Worm (Caenorhabditis elegans) whole organism, late embryonic: ENCODE results near the gene sti-1.
"Not testable (repeated sequence)": the region's sequence is repeated elsewhere in the genome, so short reads cannot be mapped to it uniquely, and the experiment has no call there.

Experiments
- C08G9.2 ChIP-seq: sonication (generic microtip); optimal IDR thresholded peaks from 2 replicates; lab custom pipeline; 2016; ENCODE audit warnings: mild to moderate bottlenecking, missing genetic modification characterization, moderate library complexity, missing compliant biosample characterization
- K02D7.2 ChIP-seq: sonication (generic microtip); optimal IDR thresholded peaks from 2 replicates; lab custom pipeline; 2017; ENCODE audit warnings: mild to moderate bottlenecking, missing genetic modification characterization, missing compliant biosample characterization
- K09A11.1 ChIP-seq: sonication (generic microtip); optimal IDR thresholded peaks from 2 replicates; lab custom pipeline; 2017; ENCODE audit warnings: antibody characterized with exemption, mild to moderate bottlenecking, missing genetic modification characterization, missing compliant biosample characterization; ENCODE audit not compliant: insufficient read depth
- Y22D7AL.16 ChIP-seq: sonication (generic microtip); optimal IDR thresholded peaks from 2 replicates; lab custom pipeline; 2016; ENCODE audit warnings: missing genetic modification characterization, missing compliant biosample characterization
- ceh-14 ChIP-seq: sonication (generic microtip); optimal IDR thresholded peaks from 2 replicates; lab custom pipeline; 2016; ENCODE audit warnings: missing genotype, missing genetic modification characterization, missing compliant biosample characterization
- ceh-19 ChIP-seq: fragments of 200-800 bp; sonication (Bioruptor generic); optimal IDR thresholded peaks from 2 replicates; lab custom pipeline; 2018; ENCODE audit warnings: mild to moderate bottlenecking, missing genetic modification characterization, missing compliant biosample characterization
- ceh-2 ChIP-seq: sonication (generic microtip); optimal IDR thresholded peaks from 2 replicates; lab custom pipeline; 2016; ENCODE audit warnings: missing genotype, missing genetic modification characterization, missing compliant biosample characterization
- ceh-24 ChIP-seq: sonication (generic microtip); optimal IDR thresholded peaks from 2 replicates; lab custom pipeline; 2016; ENCODE audit warnings: mild to moderate bottlenecking, missing genetic modification characterization, missing compliant biosample characterization
- ceh-30 ChIP-seq: fragments of 150-350 bp; optimal IDR thresholded peaks from 2 replicates; lab custom pipeline; 2014; ENCODE audit warnings: missing biosample characterization, missing genetic modification characterization
- che-1 ChIP-seq: sonication (generic microtip); optimal IDR thresholded peaks from 2 replicates; lab custom pipeline; 2016; ENCODE audit warnings: mild to moderate bottlenecking, missing genetic modification characterization, missing compliant biosample characterization
- elt-2 ChIP-seq: sonication (generic microtip); optimal IDR thresholded peaks from 2 replicates; lab custom pipeline; 2016; ENCODE audit warnings: missing genetic modification reagents, missing genetic modification characterization, missing compliant biosample characterization
- ets-4 ChIP-seq: sonication (generic microtip); optimal IDR thresholded peaks from 2 replicates; lab custom pipeline; 2016; ENCODE audit warnings: missing genetic modification characterization, missing compliant biosample characterization
- fax-1 ChIP-seq: sonication (generic microtip); optimal IDR thresholded peaks from 2 replicates; lab custom pipeline; 2016; ENCODE audit warnings: missing genotype, missing genetic modification characterization, missing compliant biosample characterization
- fkh-10 ChIP-seq: fragments of 150-350 bp; optimal IDR thresholded peaks from 2 replicates; lab custom pipeline; 2014; ENCODE audit warnings: missing biosample characterization, missing genetic modification reagents, missing genetic modification characterization
- fkh-6 ChIP-seq: sonication (generic microtip); optimal IDR thresholded peaks from 2 replicates; lab custom pipeline; 2016; ENCODE audit warnings: missing genetic modification characterization, missing compliant biosample characterization
- gmeb-2 ChIP-seq: sonication (generic microtip); optimal IDR thresholded peaks from 2 replicates; lab custom pipeline; 2016; ENCODE audit warnings: missing genetic modification characterization, inconsistent platforms, missing compliant biosample characterization
- hlh-13 ChIP-seq: fragments of 200-800 bp; sonication (Bioruptor generic); optimal IDR thresholded peaks from 2 replicates; lab custom pipeline; 2018; ENCODE audit warnings: mild to moderate bottlenecking, missing genetic modification characterization, missing compliant biosample characterization
- hlh-15 ChIP-seq: sonication (generic microtip); optimal IDR thresholded peaks from 2 replicates; lab custom pipeline; 2016; ENCODE audit warnings: missing genetic modification characterization, missing compliant biosample characterization
- hlh-30 ChIP-seq: sonication (generic microtip); optimal IDR thresholded peaks from 2 replicates; lab custom pipeline; 2017; ENCODE audit warnings: antibody characterized with exemption, missing genetic modification characterization, missing compliant biosample characterization; ENCODE audit not compliant: insufficient read depth
- hlh-8 ChIP-seq: sonication (generic microtip); optimal IDR thresholded peaks from 2 replicates; lab custom pipeline; 2016; ENCODE audit warnings: missing genotype, missing genetic modification characterization, missing compliant biosample characterization
- lin-11 ChIP-seq: fragments of 200-800 bp; sonication (Bioruptor generic); optimal IDR thresholded peaks from 2 replicates; lab custom pipeline; 2018; ENCODE audit warnings: mild to moderate bottlenecking, missing genetic modification characterization, missing compliant biosample characterization
- pag-3 ChIP-seq: sonication (generic microtip); optimal IDR thresholded peaks from 2 replicates; lab custom pipeline; 2016; ENCODE audit warnings: missing compliant biosample characterization, missing genetic modification characterization, borderline replicate concordance
- pat-9 ChIP-seq: fragments of 200-800 bp; sonication (Bioruptor generic); optimal IDR thresholded peaks from 2 replicates; lab custom pipeline; 2018; ENCODE audit warnings: mild to moderate bottlenecking, missing genetic modification characterization, moderate library complexity, missing compliant biosample characterization
- pha-2 ChIP-seq: sonication (generic microtip); optimal IDR thresholded peaks from 2 replicates; lab custom pipeline; 2017; ENCODE audit warnings: mild to moderate bottlenecking, missing genetic modification characterization, missing compliant biosample characterization
- pha-4 ChIP-seq: fragments of 150-350 bp; optimal IDR thresholded peaks from 2 replicates; lab custom pipeline; 2018; ENCODE audit warnings: missing biosample characterization, missing genetic modification reagents, missing genetic modification characterization
- pqm-1 ChIP-seq: sonication (generic microtip); optimal IDR thresholded peaks from 2 replicates; lab custom pipeline; 2016; ENCODE audit warnings: missing genetic modification characterization, missing compliant biosample characterization
- sdc-2 ChIP-seq: sonication (generic microtip); optimal IDR thresholded peaks from 2 replicates; lab custom pipeline; 2016; ENCODE audit warnings: missing genotype, missing genetic modification characterization, missing compliant biosample characterization
- sox-2 ChIP-seq: fragments of 200-800 bp; sonication (Bioruptor generic); IDR thresholded peaks from 2 replicates; pipeline ENCODE4 v1.3.6; 2022; ENCODE audit warnings: missing genetic modification reagents, missing genetic modification characterization, missing compliant biosample characterization
- tbx-2 ChIP-seq: sonication (generic microtip); optimal IDR thresholded peaks from 2 replicates; lab custom pipeline; 2016; ENCODE audit warnings: missing genetic modification characterization, missing compliant biosample characterization
- ttx-3 ChIP-seq: sonication (generic microtip); optimal IDR thresholded peaks from 2 replicates; lab custom pipeline; 2016; ENCODE audit warnings: missing genetic modification reagents, missing genetic modification characterization, missing compliant biosample characterization
- unc-3 ChIP-seq, 2 experiments: fragments of 200-800 bp in 1 of 2; sonication (Bioruptor generic) in 1 of 2; sonication (generic microtip) in 1 of 2; conservative IDR thresholded peaks in 1 of 2; optimal IDR thresholded peaks in 1 of 2; 2 replicates each; pipeline versions ENCODE4 v1.3.6 to Lab custom; 2016 to 2022; ENCODE audit warnings: missing compliant biosample characterization in 2 of 2, missing genetic modification characterization in 2 of 2, missing genetic modification reagents in 1 of 2
- unc-42 ChIP-seq: sonication (generic microtip); optimal IDR thresholded peaks from 2 replicates; lab custom pipeline; 2016; ENCODE audit warnings: missing genotype, missing genetic modification characterization, missing compliant biosample characterization
- unc-86 ChIP-seq: sonication (generic microtip); optimal IDR thresholded peaks from 2 replicates; lab custom pipeline; 2016; ENCODE audit warnings: missing genetic modification characterization, missing compliant biosample characterization

The sti-1 gene

ce11 chrV:814716-815115 is 41.4 kb downstream of the sti-1 start, which contains the start of gene R13D11.3:
Gene R13D11.3 (plus strand): TSS chrV:815016.
- TF ChIP-seq ets-4 (tag; lab: Kevin White, UChicago) (no peak), hlh-13 (GFP tag; lab: Kevin White, UChicago) (no peak), pqm-1 (no peak), hlh-15 (tag; lab: Kevin White, UChicago) (no peak), ttx-3 (tag; lab: Kevin White, UChicago) (no peak), ceh-2 (no peak), che-1 (tag; lab: Kevin White, UChicago) (no peak), unc-3 (GFP tag; conservative IDR thresholded peaks at IDR 0.05; lab: Robert Waterston, UW) (no peak), unc-3 (tag; optimal IDR thresholded peaks at IDR 0.05; lab: Kevin White, UChicago) (no peak), fkh-10 (GFP tag; lab: Kevin White, UChicago) (no peak), unc-42 (no peak), gmeb-2 (tag; lab: Kevin White, UChicago) (no peak), lin-11 (no peak), ceh-19 (GFP tag; lab: Kevin White, UChicago) (no peak), unc-86 (tag; lab: Kevin White, UChicago) (no peak), hlh-8 (no peak), pha-4 (tag; lab: Kevin White, UChicago) (no peak), pha-2 (no peak), hlh-30 (tag; lab: Kevin White, UChicago) (no peak), ceh-14 (tag; lab: Kevin White, UChicago) (no peak), K09A11.1 (tag; lab: Kevin White, UChicago) (no peak)

- TF ChIP-seq lin-11 (no peak), Y22D7AL.16 (tag; lab: Kevin White, UChicago) (no peak), ceh-19 (GFP tag; lab: Kevin White, UChicago) (no peak), sox-2 (GFP tag; lab: Robert Waterston, UW) (no peak), hlh-15 (tag; lab: Kevin White, UChicago) (no peak), tbx-2 (tag; lab: Kevin White, UChicago) (no peak), ceh-30 (no peak), elt-2 (no peak), ceh-24 (no peak), pha-2 (no peak), fkh-6 (tag; lab: Kevin White, UChicago) (no peak), pat-9 (tag; lab: Kevin White, UChicago) (no peak), C08G9.2 (tag; lab: Kevin White, UChicago) (no peak), pha-4 (tag; lab: Kevin White, UChicago) (no peak), pag-3 (no peak), fax-1 (tag; lab: Kevin White, UChicago) (no peak), K02D7.2 (tag; lab: Kevin White, UChicago) (no peak)
Observed at ce11 chrV:817182-817581, 43.9 kb downstream of the sti-1 start, which contains the start of gene R13D11.1. Gene R13D11.1 (plus strand): TSS chrV:817482.

DNA sequence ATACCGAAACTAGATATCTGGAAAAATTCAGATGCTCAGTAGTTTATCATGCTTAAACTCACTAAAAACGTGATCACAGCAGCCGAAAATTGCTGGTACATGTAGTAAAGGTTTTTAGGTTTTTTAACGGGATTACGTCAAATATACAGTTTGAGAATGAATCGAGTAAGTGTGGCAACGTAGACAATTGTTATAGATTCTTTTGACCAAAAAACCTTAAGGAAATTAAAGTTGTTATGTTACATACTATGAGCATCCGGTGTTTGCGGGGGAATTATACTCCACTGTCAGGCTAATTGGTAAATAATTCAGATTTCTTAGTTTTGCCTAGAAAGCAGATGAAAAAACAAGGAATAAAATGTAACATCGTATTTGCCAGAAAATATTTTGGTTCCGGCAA is 47.3 kb downstream of the sti-1 start, which contains the start of gene srx-32:
srx-32 (minus strand) TSS at position 101 of the 400 bp plus-strand sequence.
- not testable (repeated sequence) for TF ChIP-seq gmeb-2 (tag; lab: Kevin White, UChicago); pag-3; K02D7.2 (tag; lab: Kevin White, UChicago)
- TF ChIP-seq, all 69 proteins: peak for 0; not testable (repeated sequence) for 69

- TF ChIP-seq sdc-2 (tag; lab: Kevin White, UChicago); tbx-2 (tag; lab: Kevin White, UChicago); hlh-8: not testable (repeated sequence)
Observed at ce11 chrV:822922-823321, 49.6 kb downstream of the sti-1 start, which contains the start of gene srx-31. Gene srx-31 (minus strand): TSS chrV:823022.
